Fruit fly (Drosophila melanogaster): ENCODE measurements around the gene CCHa1.

CCHa1 gene

DNA sequence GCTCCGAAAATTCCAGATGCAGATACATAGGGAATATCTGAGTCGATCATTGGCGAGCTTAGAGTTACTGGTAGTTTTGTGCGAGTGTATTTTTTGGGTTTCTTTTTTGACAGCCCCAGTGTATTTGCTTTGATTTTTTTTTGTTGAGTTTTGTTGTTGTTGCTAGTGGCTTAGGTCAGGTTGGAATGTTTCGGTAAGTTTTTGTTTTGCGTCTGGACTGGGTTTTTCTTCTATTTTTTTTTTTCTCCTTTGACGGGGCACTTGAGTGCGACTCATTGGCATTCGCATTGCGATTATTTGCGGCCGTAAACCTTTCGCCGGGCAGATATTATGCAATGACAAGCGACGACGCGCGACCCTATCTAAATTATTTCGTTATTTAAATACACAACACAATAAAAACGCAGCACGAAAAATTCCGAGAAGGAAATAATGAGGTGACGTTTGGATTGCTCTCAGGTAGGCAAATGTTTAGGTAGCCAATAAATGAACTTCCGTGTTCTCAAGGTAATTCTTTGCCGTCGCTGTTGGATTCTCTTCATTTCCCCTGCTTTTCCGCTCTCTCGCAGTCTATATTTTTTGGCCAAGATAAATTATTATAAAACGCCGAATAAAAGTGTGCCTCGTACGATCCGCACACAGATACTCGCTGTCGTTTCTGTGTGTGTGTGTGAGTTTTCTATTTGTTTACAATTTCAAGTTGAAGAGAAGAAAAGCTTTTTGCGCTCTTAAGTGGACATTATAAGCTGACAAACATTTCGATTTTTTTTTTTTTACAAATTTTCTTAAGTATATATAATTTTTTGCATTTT is 32.3 kb downstream of the CCHa1 start:
- TF ChIP-seq Pif1A (GFP tag; optimal IDR thresholded peaks at IDR 0.05) (no peak), CG32121 (GFP tag; IDR thresholded peaks at IDR 0.05) (no peak)

DNA sequence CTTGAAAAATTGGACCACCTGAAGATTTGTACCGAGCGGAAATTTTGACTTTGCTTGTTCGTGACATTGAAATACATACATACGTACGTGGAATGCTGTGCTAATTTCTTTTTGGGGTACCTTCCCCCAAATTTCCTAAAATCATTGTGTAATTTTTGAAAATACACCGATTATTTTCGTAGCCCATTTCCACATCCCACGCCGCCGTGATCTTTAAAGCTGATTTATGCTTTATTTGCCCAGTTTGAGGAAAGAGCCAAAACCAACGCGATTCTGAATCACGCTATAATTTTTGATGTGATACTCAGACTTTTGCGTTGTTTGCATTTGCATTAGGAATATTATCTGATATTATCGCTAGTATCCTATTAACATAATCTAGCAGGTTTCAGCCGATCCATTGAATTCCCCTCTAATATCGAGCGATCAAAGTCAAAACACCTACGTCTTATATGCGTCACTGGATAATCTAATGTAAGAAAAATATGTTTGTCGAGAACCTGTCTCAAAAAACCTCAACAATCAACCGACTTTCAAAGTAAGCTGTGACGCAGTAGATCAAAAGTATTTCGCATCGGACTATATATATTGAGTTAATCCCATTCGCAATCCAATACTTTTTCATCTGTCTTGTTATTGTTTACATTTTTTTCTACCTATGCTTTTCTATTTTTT is 33.6 kb downstream of the CCHa1 start:
- no peak for TF ChIP-seq CG15710 (tag; optimal IDR thresholded peaks at IDR 0.05)
- TF ChIP-seq CG4496 (GFP tag; IDR thresholded peaks at IDR 0.05) = no peak
- no peak for TF ChIP-seq CG12605 (GFP tag; IDR thresholded peaks at IDR 0.05)
- TF ChIP-seq Snoo (tag; optimal IDR thresholded peaks at IDR 0.05) = no peak
- no peak for TF ChIP-seq Ets98B (GFP tag; IDR thresholded peaks at IDR 0.05)
- TF ChIP-seq CG14655 (GFP tag; optimal IDR thresholded peaks at IDR 0.05) = no peak
- no peak for TF ChIP-seq EcR (GFP tag; optimal IDR thresholded peaks at IDR 0.05)

DNA sequence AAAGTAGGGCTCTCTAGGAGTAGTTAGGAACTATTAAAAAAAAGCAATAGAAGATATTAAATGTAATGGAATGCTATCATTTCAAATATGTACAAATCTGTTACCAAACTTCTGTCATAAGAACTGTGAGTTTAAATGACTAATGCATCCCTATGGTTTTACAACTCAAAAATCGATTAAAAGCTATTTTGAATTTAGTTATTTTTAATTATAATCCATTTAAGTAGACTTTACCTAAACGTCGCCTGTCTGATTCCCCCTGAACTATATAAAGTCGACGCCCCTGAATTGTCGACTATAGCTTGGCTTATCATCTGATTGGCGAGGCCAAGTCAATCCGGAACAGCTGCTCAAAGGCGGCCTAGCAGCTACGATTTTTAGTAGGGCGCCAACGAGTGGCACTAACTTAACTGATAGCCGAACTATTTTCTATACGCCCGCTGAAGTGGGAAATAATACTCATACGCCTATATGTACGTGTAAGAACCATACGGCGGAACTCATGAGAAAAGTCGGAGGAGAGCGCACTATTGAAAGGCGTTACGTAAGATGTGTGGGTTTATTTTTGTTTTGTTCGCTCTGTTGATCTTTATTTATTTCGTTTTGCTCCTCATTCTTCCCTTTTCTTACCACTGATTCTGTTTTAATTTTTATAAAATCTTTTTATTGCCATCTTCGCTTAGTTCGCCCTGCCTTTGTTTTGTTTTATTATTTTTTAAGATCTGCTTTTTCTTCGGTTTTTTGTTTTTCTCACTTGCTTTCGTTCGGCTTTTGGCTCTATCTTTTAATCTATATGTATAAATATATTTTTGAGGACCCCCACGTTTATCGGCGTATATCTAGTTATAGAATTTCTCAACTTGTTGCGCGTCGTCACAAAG is 34.4 kb downstream of the CCHa1 start:
- peak; percentile 90 for TF ChIP-seq CG15710 (tag; optimal IDR thresholded peaks at IDR 0.05)
- TF ChIP-seq D1 (tag; optimal IDR thresholded peaks at IDR 0.05) = peak; percentile 28
- no peak for TF ChIP-seq Pif1B (GFP tag; optimal IDR thresholded peaks at IDR 0.05)
- peak; percentile 17 for TF ChIP-seq gl (tag; optimal IDR thresholded peaks at IDR 0.05)
- peak; percentile 40 for TF ChIP-seq Pif1A (GFP tag; optimal IDR thresholded peaks at IDR 0.05)
- peak; percentile 66 for TF ChIP-seq CG4496 (GFP tag; IDR thresholded peaks at IDR 0.05)
- TF ChIP-seq CG32121 (GFP tag; IDR thresholded peaks at IDR 0.05) = no peak
- peak; percentile 81 for TF ChIP-seq CG9948 (tag; optimal IDR thresholded peaks at IDR 0.05)
- TF ChIP-seq CG10348 (GFP tag; IDR thresholded peaks at IDR 0.05) = no peak
- peak; percentile 66 for TF ChIP-seq CG14655 (GFP tag; optimal IDR thresholded peaks at IDR 0.05)
- TF ChIP-seq CG13204 (GFP tag; optimal IDR thresholded peaks at IDR 0.05) = no peak
- TF ChIP-seq CG17806 (tag; optimal IDR thresholded peaks at IDR 0.05) = peak; percentile 86
- peak; percentile 49 for TF ChIP-seq CG8301 (tag; optimal IDR thresholded peaks at IDR 0.05)
- peak; percentile 42 for TF ChIP-seq EcR (GFP tag; optimal IDR thresholded peaks at IDR 0.05)
- peak; percentile 94 for TF ChIP-seq CG8159 (tag; optimal IDR thresholded peaks at IDR 0.05)
- peak; percentile 70 for TF ChIP-seq CG34367 (tag; optimal IDR thresholded peaks at IDR 0.05)

DNA sequence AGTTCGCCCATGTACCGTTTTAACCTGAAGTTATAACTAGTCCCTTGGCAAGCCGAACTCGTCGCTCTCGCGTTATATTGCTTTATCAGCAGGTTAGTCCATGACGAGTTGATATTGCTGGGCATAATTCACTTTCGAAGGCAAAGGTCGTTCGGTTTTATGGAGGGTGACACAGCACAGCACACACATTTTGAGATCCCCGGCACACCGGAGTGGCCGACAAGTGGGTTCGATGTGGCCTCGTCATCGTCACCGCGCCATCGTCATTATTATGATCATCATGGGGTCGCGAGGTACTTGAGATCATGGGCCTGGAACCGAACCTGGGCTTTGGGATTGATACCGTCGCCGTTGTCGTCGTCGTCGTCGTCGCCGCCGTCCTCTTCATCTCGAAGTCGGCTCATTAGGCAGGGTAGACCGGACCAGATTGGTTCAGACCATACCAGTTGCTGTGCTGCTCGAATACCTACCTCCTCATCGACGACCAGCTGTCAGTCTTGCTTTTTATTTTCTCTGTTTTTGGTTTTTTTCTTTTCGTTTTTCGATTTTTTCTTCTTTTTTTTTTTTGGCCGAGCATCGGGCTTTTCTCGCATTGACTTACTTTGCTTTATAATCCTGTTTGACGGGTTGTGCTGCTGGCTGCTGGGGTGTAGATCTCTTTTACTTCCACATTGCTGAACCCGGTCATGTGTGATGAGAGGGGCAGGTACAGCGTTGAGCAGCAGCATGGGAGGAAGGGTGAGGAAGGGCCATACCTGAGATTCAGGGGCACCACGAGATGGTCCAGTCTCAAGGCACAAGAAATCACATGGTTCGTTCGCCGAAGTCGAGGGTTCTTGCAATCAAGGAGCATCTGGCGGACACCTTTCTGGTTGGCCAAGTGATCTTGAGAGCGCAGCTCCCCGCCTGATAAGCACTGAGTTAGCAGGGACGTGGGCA is 35.3 kb downstream of the CCHa1 start:
- no peak for TF ChIP-seq CG10348 (GFP tag; IDR thresholded peaks at IDR 0.05)
- TF ChIP-seq Ets98B (GFP tag; IDR thresholded peaks at IDR 0.05) = peak; percentile 94
- peak; percentile 67 for TF ChIP-seq CG14655 (GFP tag; optimal IDR thresholded peaks at IDR 0.05)
- peak; percentile 88 for TF ChIP-seq CG32121 (GFP tag; IDR thresholded peaks at IDR 0.05)
- TF ChIP-seq Pif1A (GFP tag; optimal IDR thresholded peaks at IDR 0.05) = peak; percentile 97
- TF ChIP-seq CG34367 (tag; optimal IDR thresholded peaks at IDR 0.05) = peak; percentile 94
- peak; percentile 55 for TF ChIP-seq D1 (tag; optimal IDR thresholded peaks at IDR 0.05)
- TF ChIP-seq CG8301 (tag; optimal IDR thresholded peaks at IDR 0.05) = peak; percentile 67
- peak; percentile 84 for TF ChIP-seq CG9948 (tag; optimal IDR thresholded peaks at IDR 0.05)
- peak; percentile 99 for TF ChIP-seq CG12605 (GFP tag; IDR thresholded peaks at IDR 0.05)
- TF ChIP-seq Pif1B (GFP tag; optimal IDR thresholded peaks at IDR 0.05) = peak; percentile 94
- peak; percentile 99 for TF ChIP-seq gl (tag; optimal IDR thresholded peaks at IDR 0.05)
- peak; percentile 77 for TF ChIP-seq rn (GFP tag; IDR thresholded peaks at IDR 0.05)
- TF ChIP-seq Snoo (tag; optimal IDR thresholded peaks at IDR 0.05) = peak; percentile 87
- TF ChIP-seq CG17806 (tag; optimal IDR thresholded peaks at IDR 0.05) = peak; percentile 86
- peak; percentile 87 for TF ChIP-seq CG15710 (tag; optimal IDR thresholded peaks at IDR 0.05)
- TF ChIP-seq CG4496 (GFP tag; IDR thresholded peaks at IDR 0.05) = peak; percentile 96
- peak; percentile 87 for TF ChIP-seq EcR (GFP tag; optimal IDR thresholded peaks at IDR 0.05)
- no peak; the same call in 2 of the 3 replicates for TF ChIP-seq fd96Ca (GFP tag; IDR thresholded peaks at IDR 0.05)
- peak; percentile 99 for TF ChIP-seq CG13204 (GFP tag; optimal IDR thresholded peaks at IDR 0.05)
- peak; percentile 84 for TF ChIP-seq CG8159 (tag; optimal IDR thresholded peaks at IDR 0.05)

DNA sequence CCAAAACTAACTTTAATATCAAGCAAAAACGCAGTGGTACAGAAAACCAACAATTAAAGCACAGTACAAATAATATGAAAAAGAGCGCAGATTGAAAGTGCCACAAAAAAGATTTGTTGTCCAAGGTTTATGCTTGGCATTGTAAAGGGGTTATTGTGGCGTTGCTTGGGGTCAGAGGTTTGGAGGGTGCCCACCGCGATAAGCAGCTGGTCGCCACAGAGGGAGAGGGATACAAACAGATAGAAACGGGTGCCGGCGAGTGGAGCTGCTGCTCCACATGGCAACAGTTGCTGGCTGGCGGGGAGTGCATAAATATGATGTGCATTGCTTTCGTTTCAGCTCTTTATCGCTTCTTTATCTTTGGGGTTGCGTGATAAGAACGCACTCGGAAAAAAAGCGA is 36.2 kb downstream of the CCHa1 start:
- TF ChIP-seq Snoo (tag; optimal IDR thresholded peaks at IDR 0.05) (no peak), CG4496 (GFP tag; IDR thresholded peaks at IDR 0.05) (no peak), CG13204 (GFP tag; optimal IDR thresholded peaks at IDR 0.05) (no peak), CG12605 (GFP tag; IDR thresholded peaks at IDR 0.05) (no peak), CG8301 (tag; optimal IDR thresholded peaks at IDR 0.05) (no peak), CG32121 (GFP tag; IDR thresholded peaks at IDR 0.05) (no peak), CG17806 (tag; optimal IDR thresholded peaks at IDR 0.05) (no peak), Ets98B (GFP tag; IDR thresholded peaks at IDR 0.05) (no peak), CG15710 (tag; optimal IDR thresholded peaks at IDR 0.05) (no peak), CG8159 (tag; optimal IDR thresholded peaks at IDR 0.05) (no peak), D1 (tag; optimal IDR thresholded peaks at IDR 0.05) (no peak), CG10348 (GFP tag; IDR thresholded peaks at IDR 0.05) (no peak), rn (GFP tag; IDR thresholded peaks at IDR 0.05) (no peak), CG14655 (GFP tag; optimal IDR thresholded peaks at IDR 0.05) (no peak)
